Worm (Caenorhabditis elegans) whole organism, L3 larva: ENCODE data around the gene let-99.

Source experiments
- R02D3.7 ChIP-seq: fragments of 150-350 bp; optimal IDR thresholded peaks from 2 replicates; lab custom pipeline; 2014; ENCODE audit warnings: missing biosample characterization, missing genetic modification characterization
- ZK546.5 ChIP-seq: sonication (generic microtip); optimal IDR thresholded peaks from 2 replicates; lab custom pipeline; 2017; ENCODE audit warnings: missing biosample characterization, missing genetic modification characterization
- aly-2 ChIP-seq: fragments of 150-350 bp; optimal IDR thresholded peaks from 2 replicates; lab custom pipeline; 2014; ENCODE audit warnings: missing biosample characterization, missing genetic modification characterization
- ama-1 ChIP-seq: fragments of 150-350 bp; optimal IDR thresholded peaks from 2 replicates; lab custom pipeline; 2018
- ceh-16 ChIP-seq: sonication (generic microtip); optimal IDR thresholded peaks from 2 replicates; lab custom pipeline; 2017; ENCODE audit warnings: missing biosample characterization, missing genetic modification characterization
- ceh-82 ChIP-seq: fragments of 150-350 bp; optimal IDR thresholded peaks from 2 replicates; lab custom pipeline; 2014; ENCODE audit warnings: missing biosample characterization, missing genetic modification characterization
- ceh-9 ChIP-seq: sonication (generic microtip); optimal IDR thresholded peaks from 2 replicates; lab custom pipeline; 2018; ENCODE audit warnings: missing biosample characterization, missing genetic modification characterization
- daf-12 ChIP-seq: fragments of 150-350 bp; optimal IDR thresholded peaks from 2 replicates; lab custom pipeline; 2014; ENCODE audit warnings: missing biosample characterization, missing genetic modification reagents, missing genetic modification characterization
- egl-27 ChIP-seq: sonication (generic microtip); optimal IDR thresholded peaks from 4 replicates; lab custom pipeline; 2017; ENCODE audit warnings: missing biosample characterization, missing genetic modification reagents, missing genetic modification characterization
- egl-5 ChIP-seq: fragments of 150-350 bp; optimal IDR thresholded peaks from 2 replicates; lab custom pipeline; 2017; ENCODE audit warnings: missing biosample characterization, missing genetic modification reagents, missing genetic modification characterization, inconsistent platforms
- elt-2 ChIP-seq: sonication (generic microtip); optimal IDR thresholded peaks from 2 replicates; lab custom pipeline; 2016; ENCODE audit warnings: missing genetic modification reagents, mild to moderate bottlenecking, missing genetic modification characterization, missing compliant biosample characterization
- elt-3 ChIP-seq, 3 experiments: fragments of 150-350 bp in 1 of 3; sonication (generic microtip) in 2 of 3; optimal IDR thresholded peaks; 2 replicates in 2 of 3; 4 replicates in 1 of 3; lab custom pipeline; 2014 to 2017; ENCODE audit warnings: missing biosample characterization in 3 of 3, missing genetic modification characterization in 3 of 3
- fkh-10 ChIP-seq: sonication (generic microtip); optimal IDR thresholded peaks from 2 replicates; lab custom pipeline; 2017; ENCODE audit warnings: missing biosample characterization, missing genetic modification reagents, missing genetic modification characterization
- fkh-2 ChIP-seq: fragments of 150-350 bp; optimal IDR thresholded peaks from 2 replicates; lab custom pipeline; 2014; ENCODE audit warnings: missing biosample characterization, missing genetic modification reagents, missing genetic modification characterization
- hmg-11 ChIP-seq: sonication (generic microtip); optimal IDR thresholded peaks from 2 replicates; lab custom pipeline; 2016; ENCODE audit warnings: missing genetic modification characterization, missing compliant biosample characterization
- jun-1 ChIP-seq: fragments of 150-350 bp; optimal IDR thresholded peaks from 2 replicates; lab custom pipeline; 2014; ENCODE audit warnings: missing biosample characterization, missing genetic modification reagents, missing genetic modification characterization
- lin-15B ChIP-seq: fragments of 150-350 bp; optimal IDR thresholded peaks from 2 replicates; lab custom pipeline; 2014; ENCODE audit warnings: missing biosample characterization, missing genetic modification characterization
- lin-39 ChIP-seq: fragments of 150-350 bp; optimal IDR thresholded peaks from 2 replicates; lab custom pipeline; 2018; ENCODE audit warnings: missing biosample characterization, missing genetic modification reagents, missing genetic modification characterization
- lsy-12 ChIP-seq: sonication (generic microtip); optimal IDR thresholded peaks from 2 replicates; lab custom pipeline; 2016; ENCODE audit warnings: mild to moderate bottlenecking, missing genetic modification characterization, missing compliant biosample characterization
- mdl-1 ChIP-seq: fragments of 150-350 bp; optimal IDR thresholded peaks from 2 replicates; lab custom pipeline; 2014; ENCODE audit warnings: missing biosample characterization, missing genetic modification characterization
- mml-1 ChIP-seq: fragments of 150-350 bp; sonication (generic microtip); optimal IDR thresholded peaks from 3 replicates; lab custom pipeline; 2014; ENCODE audit warnings: missing biosample characterization, missing genetic modification characterization
- nfya-1 ChIP-seq: sonication (generic microtip); optimal IDR thresholded peaks from 2 replicates; lab custom pipeline; 2017; ENCODE audit warnings: missing genetic modification characterization, mild to moderate bottlenecking, missing compliant biosample characterization, antibody characterized with exemption, moderate library complexity; ENCODE audit not compliant: insufficient read depth
- nhr-12 ChIP-seq: fragments of 150-350 bp; optimal IDR thresholded peaks from 2 replicates; lab custom pipeline; 2014; ENCODE audit warnings: missing biosample characterization, missing genetic modification characterization
- nhr-237 ChIP-seq: fragments of 150-350 bp; optimal IDR thresholded peaks from 2 replicates; lab custom pipeline; 2014; ENCODE audit warnings: missing biosample characterization, missing genetic modification characterization
- nhr-25 ChIP-seq: sonication (generic microtip); optimal IDR thresholded peaks from 2 replicates; lab custom pipeline; 2017; ENCODE audit warnings: missing biosample characterization, missing genetic modification characterization
- nhr-28 ChIP-seq: fragments of 150-350 bp; optimal IDR thresholded peaks from 2 replicates; lab custom pipeline; 2014; ENCODE audit warnings: missing biosample characterization, missing genetic modification characterization
- nhr-43 ChIP-seq: sonication (generic microtip); optimal IDR thresholded peaks from 2 replicates; lab custom pipeline; 2016; ENCODE audit warnings: mild to moderate bottlenecking, missing genetic modification characterization, missing compliant biosample characterization; ENCODE audit not compliant: poor library complexity, severe bottlenecking
- nhr-67 ChIP-seq: fragments of 150-350 bp; optimal IDR thresholded peaks from 2 replicates; lab custom pipeline; 2014; ENCODE audit warnings: missing biosample characterization, missing genetic modification characterization
- nhr-76 ChIP-seq: fragments of 150-350 bp; sonication (generic microtip); optimal IDR thresholded peaks from 5 replicates; lab custom pipeline; 2014; ENCODE audit warnings: missing biosample characterization, missing genetic modification characterization
- pha-4 ChIP-seq: fragments of 150-350 bp; optimal IDR thresholded peaks from 2 replicates; lab custom pipeline; 2014; ENCODE audit warnings: missing biosample characterization, missing genetic modification reagents, missing genetic modification characterization
- pqm-1 ChIP-seq: fragments of 150-350 bp; optimal IDR thresholded peaks from 2 replicates; lab custom pipeline; 2017; ENCODE audit warnings: missing biosample characterization, missing genetic modification characterization, inconsistent platforms
- sea-2 ChIP-seq: fragments of 150-350 bp; sonication (generic microtip); optimal IDR thresholded peaks from 4 replicates; lab custom pipeline; 2014; ENCODE audit warnings: missing biosample characterization, missing genetic modification reagents, missing genetic modification characterization
- skn-1 ChIP-seq: fragments of 150-350 bp; optimal IDR thresholded peaks from 2 replicates; lab custom pipeline; 2014; ENCODE audit warnings: missing biosample characterization, missing genetic modification characterization
- tbx-2 ChIP-seq: sonication (generic microtip); optimal IDR thresholded peaks from 2 replicates; lab custom pipeline; 2016; ENCODE audit warnings: mild to moderate bottlenecking, missing genetic modification characterization, missing compliant biosample characterization
- unc-62 ChIP-seq: fragments of 150-350 bp; sonication (generic microtip); optimal IDR thresholded peaks from 4 replicates; lab custom pipeline; 2014; ENCODE audit warnings: missing biosample characterization, missing genetic modification reagents, missing genetic modification characterization
- zag-1 ChIP-seq: fragments of 150-350 bp; optimal IDR thresholded peaks from 2 replicates; lab custom pipeline; 2014; ENCODE audit warnings: missing biosample characterization, missing genetic modification characterization
- ztf-4 ChIP-seq: fragments of 150-350 bp; optimal IDR thresholded peaks from 2 replicates; lab custom pipeline; 2014; ENCODE audit warnings: missing biosample characterization, missing genetic modification characterization

let-99 gene

DNA sequence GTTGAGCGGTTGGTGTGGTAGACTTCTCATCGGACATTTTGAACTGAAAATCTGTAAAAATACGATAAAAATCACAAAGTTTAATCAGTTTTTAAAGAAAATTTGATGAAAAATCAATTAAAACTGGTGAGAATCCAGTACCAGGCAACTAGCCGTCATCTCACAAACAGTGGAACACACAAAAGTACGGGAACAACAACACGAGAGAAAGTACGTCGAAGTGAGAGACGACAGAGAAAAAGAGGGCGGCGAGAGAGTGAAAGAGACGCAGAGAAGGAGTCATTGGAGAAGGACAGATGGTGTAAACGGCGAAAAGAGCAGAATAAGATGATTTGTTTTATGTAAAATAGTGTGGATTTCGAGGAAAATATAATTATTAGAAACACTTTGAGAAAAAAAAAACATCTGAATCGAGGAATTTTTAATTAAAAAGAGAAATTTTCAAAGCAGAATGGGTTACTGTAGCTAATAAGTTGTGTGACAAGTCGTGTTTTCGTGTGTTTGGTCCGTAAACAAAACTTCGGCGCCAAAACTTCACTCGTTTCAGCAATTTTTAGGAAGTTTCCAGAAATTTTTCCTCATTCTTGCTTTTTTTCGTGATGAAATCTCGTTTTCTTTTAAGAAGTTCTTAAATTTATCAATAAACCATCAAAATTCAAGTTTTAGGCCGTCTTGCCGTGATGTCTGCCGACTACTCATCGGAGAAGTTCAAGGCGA is at the start of gene let-99, which contains the start of gene hsb-1:
Gene let-99, plus strand, starts transcription at position 667 of the 717 bp plus-strand sequence.
Gene hsb-1, minus strand, starts transcription at position 51 of the 717 bp plus-strand sequence.
- no peak for TF ChIP-seq nhr-28 (tag; lab: Kevin White, UChicago)
- no peak for TF ChIP-seq nhr-12 (tag; lab: Kevin White, UChicago)
- no peak for TF ChIP-seq sea-2 (GFP tag; lab: Kevin White, UChicago)
- no peak for TF ChIP-seq egl-27 (tag; lab: Kevin White, UChicago)
- TF ChIP-seq aly-2 (tag; lab: Kevin White, UChicago): no peak
- TF ChIP-seq nhr-76 (tag; lab: Kevin White, UChicago): no peak
- no peak for TF ChIP-seq fkh-10 (GFP tag; lab: Kevin White, UChicago)
- TF ChIP-seq mml-1 (tag; lab: Kevin White, UChicago): no peak
- no peak for TF ChIP-seq nhr-43
- peak; percentile 12 for TF ChIP-seq elt-2 (tag; lab: Kevin White, UChicago)
- TF ChIP-seq zag-1: no peak
- no peak for TF ChIP-seq elt-3 (tag; optimal IDR thresholded peaks at IDR 0.05; lab: Kevin White, UChicago)
- TF ChIP-seq fkh-2 (tag; lab: Kevin White, UChicago): no peak
- no peak for TF ChIP-seq nfya-1
- no peak for TF ChIP-seq ceh-82 (tag; lab: Kevin White, UChicago)
- no peak for TF ChIP-seq ceh-16
- TF ChIP-seq egl-5: peak; percentile 8
- no peak for TF ChIP-seq daf-12 (tag; lab: Kevin White, UChicago)
- no peak for TF ChIP-seq lsy-12 (tag; lab: Kevin White, UChicago)
- TF ChIP-seq nhr-25 (tag; lab: Kevin White, UChicago): peak; percentile 31
- TF ChIP-seq mdl-1 (tag; lab: Kevin White, UChicago): no peak

- no peak for TF ChIP-seq pqm-1 (tag; lab: Kevin White, UChicago)
- no peak for TF ChIP-seq ceh-9 (tag; lab: Kevin White, UChicago)
- TF ChIP-seq fkh-10 (GFP tag; lab: Kevin White, UChicago): no peak
- no peak for TF ChIP-seq lsy-12 (tag; lab: Kevin White, UChicago)
- TF ChIP-seq ceh-82 (tag; lab: Kevin White, UChicago): no peak
- no peak for TF ChIP-seq zag-1
- no peak for TF ChIP-seq nhr-28 (tag; lab: Kevin White, UChicago)
- TF ChIP-seq nhr-237 (tag; lab: Kevin White, UChicago): no peak
- TF ChIP-seq skn-1: no peak
- no peak for TF ChIP-seq lin-39 (tag; lab: Kevin White, UChicago)
- no peak for TF ChIP-seq aly-2 (tag; lab: Kevin White, UChicago)
- no peak for TF ChIP-seq nhr-67
- TF ChIP-seq elt-2 (tag; lab: Kevin White, UChicago): no peak
- TF ChIP-seq unc-62 (GFP tag; lab: Kevin White, UChicago): no peak
- TF ChIP-seq pha-4 (tag; lab: Kevin White, UChicago): no peak
- TF ChIP-seq nhr-25 (tag; lab: Kevin White, UChicago): no peak
- no peak for TF ChIP-seq tbx-2 (tag; lab: Kevin White, UChicago)
Observed at ce11 chrIV:12520150-12520549, 47.5 kb upstream of the let-99 start, which contains the start of gene tsp-4. Gene tsp-4 (minus strand): TSS chrIV:12520250.

- TF ChIP-seq jun-1 (tag; lab: Kevin White, UChicago) (no peak), lin-15B (no peak), nhr-76 (tag; lab: Kevin White, UChicago) (no peak), pha-4 (tag; lab: Kevin White, UChicago) (no peak), egl-5 (no peak), ZK546.5 (tag; lab: Kevin White, UChicago) (no peak), egl-27 (tag; lab: Kevin White, UChicago) (no peak), lsy-12 (tag; lab: Kevin White, UChicago) (no peak), ama-1 (no peak), hmg-11 (tag; lab: Kevin White, UChicago) (no peak), ztf-4 (tag; lab: Kevin White, UChicago) (no peak), ceh-9 (tag; lab: Kevin White, UChicago) (no peak), fkh-2 (tag; lab: Kevin White, UChicago) (no peak), fkh-10 (GFP tag; lab: Kevin White, UChicago) (no peak), unc-62 (GFP tag; lab: Kevin White, UChicago) (no peak), elt-2 (tag; lab: Kevin White, UChicago) (no peak), pqm-1 (tag; lab: Kevin White, UChicago) (no peak), R02D3.7 (tag; lab: Kevin White, UChicago) (no peak)
Observed at ce11 chrIV:12522521-12522920, 45.1 kb upstream of the let-99 start, which contains the start of gene sru-13. Gene sru-13 (minus strand): TSS chrIV:12522621.
